Worm (Caenorhabditis elegans): ENCODE data around the gene C02F12.8.
A peak's percentile ranks its signal among the peaks of the same experiment; 100 is the strongest.

The C02F12.8 gene

DNA sequence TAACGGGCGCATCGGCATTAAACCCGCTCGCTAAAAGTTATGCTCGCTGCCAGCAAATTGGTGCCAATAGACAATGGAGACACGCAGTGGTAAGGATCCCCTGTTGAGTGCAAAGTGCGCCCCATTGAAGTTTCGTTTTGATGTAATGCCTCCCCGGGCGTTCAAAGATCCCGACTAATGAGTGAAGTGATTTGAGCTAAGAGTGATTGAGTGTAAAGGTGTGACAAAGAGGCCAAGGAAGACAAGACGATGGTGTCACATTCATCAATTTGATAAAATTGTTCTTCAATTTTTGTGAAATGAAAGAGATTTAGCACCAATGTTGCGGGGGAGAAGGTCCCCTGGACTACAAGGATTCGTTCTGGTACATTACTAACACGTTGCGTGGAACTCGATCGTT, 10.0 kb downstream of the C02F12.8 start:
- TF ChIP-seq pha-4 (tag; optimal IDR thresholded peaks at IDR 0.05) (no peak), lin-32 (GFP tag; optimal IDR thresholded peaks at IDR 0.05) (no peak), cnd-1 (tag; optimal IDR thresholded peaks at IDR 0.05) (no peak), mls-2 (tag; optimal IDR thresholded peaks at IDR 0.05) (no peak), hlh-1 (tag; optimal IDR thresholded peaks at IDR 0.05) (peak; percentile 61), nhr-12 (tag; optimal IDR thresholded peaks at IDR 0.05) (no peak), snpc-4 (tag; optimal IDR thresholded peaks at IDR 0.05) (no peak), nhr-76 (tag; optimal IDR thresholded peaks at IDR 0.05) (no peak), zip-8 (tag; optimal IDR thresholded peaks at IDR 0.05) (no peak), M03D4.4 (tag; optimal IDR thresholded peaks at IDR 0.05) (no peak), drap-1 (GFP tag; optimal IDR thresholded peaks at IDR 0.05) (no peak), nhr-2 (tag; optimal IDR thresholded peaks at IDR 0.05) (no peak), bed-3 (GFP tag; optimal IDR thresholded peaks at IDR 0.05) (no peak), nhr-237 (tag; optimal IDR thresholded peaks at IDR 0.05) (no peak), blmp-1 (tag; optimal IDR thresholded peaks at IDR 0.05) (no peak), unc-39 (tag; optimal IDR thresholded peaks at IDR 0.05) (no peak), ces-1 (GFP tag; optimal IDR thresholded peaks at IDR 0.05) (no peak), sem-2 (GFP tag; optimal IDR thresholded peaks at IDR 0.05) (no peak), lsy-2 (tag; optimal IDR thresholded peaks at IDR 0.05) (no peak), unc-120 (tag; optimal IDR thresholded peaks at IDR 0.05; ENCODE audit: poor library complexity, severe bottlenecking) (peak; percentile 18), nhr-28 (tag; optimal IDR thresholded peaks at IDR 0.05) (no peak), unc-62 (GFP tag; optimal IDR thresholded peaks at IDR 0.05) (peak; percentile 71), sptf-1 (tag; optimal IDR thresholded peaks at IDR 0.05) (no peak), ceh-43 (GFP tag; optimal IDR thresholded peaks at IDR 0.05) (no peak)

DNA sequence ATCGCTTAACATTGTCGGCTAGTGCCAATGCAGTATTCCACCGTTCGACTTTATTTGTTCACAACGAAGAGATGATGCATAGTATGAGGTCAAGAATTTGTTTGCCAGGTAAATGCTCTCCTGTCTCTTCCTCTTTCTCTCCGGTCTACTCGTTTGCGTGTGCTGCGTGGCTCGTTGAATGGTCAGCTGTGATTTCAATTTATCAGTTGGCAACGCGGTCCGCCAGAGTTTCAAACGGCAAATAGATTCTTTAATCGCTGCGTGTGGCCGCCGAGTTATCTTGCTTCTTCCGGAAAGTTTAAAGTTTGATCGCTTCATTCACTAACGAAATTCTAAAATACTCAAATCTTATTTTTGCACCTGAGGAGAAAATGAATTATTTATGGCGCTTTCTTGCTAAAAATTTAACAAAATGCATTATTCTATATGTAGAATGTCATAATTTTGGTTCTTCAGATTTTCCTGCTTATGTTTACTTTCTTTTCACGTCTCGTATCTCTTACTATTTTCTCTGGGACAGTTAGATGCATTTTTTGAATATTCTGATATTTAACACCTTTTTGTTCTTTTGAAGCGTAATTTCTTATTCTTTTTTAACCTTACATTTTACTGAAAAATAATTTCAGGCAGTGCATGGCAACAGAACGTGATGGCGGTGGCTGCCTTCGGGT, 12.4 kb downstream of the C02F12.8 start, which contains the start of gene tsp-17:
TSS of gene tsp-17 (plus strand) at position 621 of the 671 bp plus-strand sequence.
- TF ChIP-seq zip-8 (tag; optimal IDR thresholded peaks at IDR 0.05) = no peak
- no peak for TF ChIP-seq unc-39 (tag; optimal IDR thresholded peaks at IDR 0.05)
- peak; percentile 84 for TF ChIP-seq hlh-1 (tag; optimal IDR thresholded peaks at IDR 0.05)
- no peak for TF ChIP-seq mab-5 (tag; optimal IDR thresholded peaks at IDR 0.05)

DNA sequence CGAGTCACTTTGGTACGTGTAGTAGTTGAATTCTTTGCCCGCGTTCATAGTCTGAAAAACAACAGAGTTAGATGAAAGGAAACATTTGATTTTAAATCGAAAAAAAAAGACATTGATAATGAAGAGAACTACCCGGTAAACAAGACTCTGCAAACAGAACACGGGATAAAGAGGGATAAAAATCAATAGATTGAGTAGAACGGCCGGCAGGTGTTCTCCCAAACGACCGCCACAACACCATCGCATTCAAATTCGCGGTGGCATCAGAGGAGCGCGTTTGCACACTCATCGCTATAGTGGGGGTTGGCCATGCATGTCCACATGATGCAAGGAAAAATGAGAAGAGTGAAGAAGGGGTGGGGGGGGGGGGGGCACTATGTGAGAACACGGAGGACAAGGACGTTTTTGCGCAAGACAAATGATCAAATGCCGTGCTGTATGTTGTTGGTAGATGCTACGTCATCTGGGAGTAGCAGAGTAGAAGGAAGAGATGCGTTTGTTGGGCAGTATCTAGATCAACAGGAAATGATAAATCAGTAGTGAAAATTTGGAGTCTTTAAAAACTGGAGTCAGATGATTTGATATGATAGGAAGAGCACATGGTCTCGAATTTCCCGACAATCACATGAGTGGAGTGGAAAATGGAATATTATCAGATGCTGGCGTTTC, 14.4 kb downstream of the C02F12.8 start, which contains the start of gene tag-52:
TSS of gene tag-52 (minus strand) at position 51 of the 669 bp plus-strand sequence.
- TF ChIP-seq elt-1 (tag; optimal IDR thresholded peaks at IDR 0.05; ENCODE audit: borderline replicate concordance, insufficient read depth) (no peak), ztf-11 (tag; optimal IDR thresholded peaks at IDR 0.05) (no peak), ceh-43 (GFP tag; optimal IDR thresholded peaks at IDR 0.05) (no peak), lsy-2 (tag; optimal IDR thresholded peaks at IDR 0.05) (no peak), unc-62 (GFP tag; optimal IDR thresholded peaks at IDR 0.05) (peak; percentile 26), mls-2 (tag; optimal IDR thresholded peaks at IDR 0.05) (peak; percentile 55), zip-8 (tag; optimal IDR thresholded peaks at IDR 0.05) (no peak), lin-13 (tag; optimal IDR thresholded peaks at IDR 0.05) (peak; percentile 38), sem-2 (GFP tag; optimal IDR thresholded peaks at IDR 0.05) (peak; percentile 23), drap-1 (GFP tag; optimal IDR thresholded peaks at IDR 0.05) (peak; percentile 26), elt-3 (tag; optimal IDR thresholded peaks at IDR 0.05) (no peak), nhr-76 (tag; optimal IDR thresholded peaks at IDR 0.05) (no peak), nhr-2 (tag; optimal IDR thresholded peaks at IDR 0.05) (no peak), mab-5 (tag; optimal IDR thresholded peaks at IDR 0.05) (no peak), sptf-1 (tag; optimal IDR thresholded peaks at IDR 0.05) (peak; percentile 56), cnd-1 (tag; optimal IDR thresholded peaks at IDR 0.05) (peak; percentile 75), M03D4.4 (tag; optimal IDR thresholded peaks at IDR 0.05) (peak; percentile 59), ham-2 (GFP tag; optimal IDR thresholded peaks at IDR 0.05) (peak; percentile 53), ceh-83 (GFP tag; optimal IDR thresholded peaks at IDR 0.05) (no peak), ceh-39 (tag; optimal IDR thresholded peaks at IDR 0.05) (peak; percentile 34), tbx-8 (GFP tag; optimal IDR thresholded peaks at IDR 0.05) (no peak), hlh-1 (tag; optimal IDR thresholded peaks at IDR 0.05) (peak; percentile 0), unc-39 (tag; optimal IDR thresholded peaks at IDR 0.05) (no peak), mep-1 (tag; optimal IDR thresholded peaks at IDR 0.05) (peak; percentile 10), nhr-12 (tag; optimal IDR thresholded peaks at IDR 0.05) (no peak), ces-1 (GFP tag; optimal IDR thresholded peaks at IDR 0.05) (no peak), nhr-237 (tag; optimal IDR thresholded peaks at IDR 0.05) (no peak), flh-1 (GFP tag; optimal IDR thresholded peaks at IDR 0.05) (no peak), lin-32 (GFP tag; optimal IDR thresholded peaks at IDR 0.05) (peak; percentile 73)
